Fruit fly (Drosophila melanogaster): Measurements from ENCODE around the gene Dref.

Gene Dref

dm6 chr2L:10009800-10010658 lies 43.0 kb upstream of the Dref start (continued):
- TF ChIP-seq zen2 (GFP tag; IDR thresholded peaks at IDR 0.05; ENCODE audit: partially characterized antibody) (0 out of 3 replicates have a peak, but pooled peaks have one; percentile 49), ab (GFP tag; optimal IDR thresholded peaks at IDR 0.05) (peak; percentile 96), z (GFP tag; IDR thresholded peaks at IDR 0.05) (peak; percentile 74; the same call in 2 of the 3 replicates), gcm (GFP tag; optimal IDR thresholded peaks at IDR 0.05) (peak; percentile 94), Six4 (GFP tag; optimal IDR thresholded peaks at IDR 0.05) (peak; percentile 97), Fer1 (GFP tag; optimal IDR thresholded peaks at IDR 0.05) (no peak), unpg (GFP tag; optimal IDR thresholded peaks at IDR 0.05) (peak; percentile 98), p53 (GFP tag; optimal IDR thresholded peaks at IDR 0.05) (peak; percentile 96), CG15696 (tag; optimal IDR thresholded peaks at IDR 0.05) (peak; percentile 90), Med (GFP tag) (peak; percentile 100), Hr3 (GFP tag; optimal IDR thresholded peaks at IDR 0.05) (peak; percentile 95), chm (GFP tag; IDR thresholded peaks at IDR 0.05) (peak; percentile 98), fd3F (GFP tag; optimal IDR thresholded peaks at IDR 0.05) (peak; percentile 96), CG18476 (GFP tag; optimal IDR thresholded peaks at IDR 0.05) (peak; percentile 89), zfh2 (GFP tag; optimal IDR thresholded peaks at IDR 0.05) (peak; percentile 99), onecut (GFP tag; IDR thresholded peaks at IDR 0.05) (peak; percentile 95), ap (GFP tag; IDR thresholded peaks at IDR 0.05) (peak; percentile 95), sim (GFP tag; IDR thresholded peaks at IDR 0.05) (peak; percentile 90), hb (GFP tag; IDR thresholded peaks at IDR 0.05; ENCODE audit: partially characterized antibody) (no peak), tgo (GFP tag; IDR thresholded peaks at IDR 0.05) (peak; percentile 97), klu (GFP tag; IDR thresholded peaks at IDR 0.05) (peak; percentile 90), CG42726 (GFP tag; IDR thresholded peaks at IDR 0.05; ENCODE audit: partially characterized antibody) (no peak), MBD-R2 (GFP tag; IDR thresholded peaks at IDR 0.05) (peak; percentile 98), CG2889 (GFP tag; IDR thresholded peaks at IDR 0.05) (peak; percentile 97), dysf (GFP tag; IDR thresholded peaks at IDR 0.05) (peak; percentile 98), abd-A (tag; optimal IDR thresholded peaks at IDR 0.05) (no peak), ken (GFP tag; IDR thresholded peaks at IDR 0.05) (peak; percentile 98), fru (optimal IDR thresholded peaks at IDR 0.05) (no peak), CG33557 (GFP tag; optimal IDR thresholded peaks at IDR 0.05) (peak; percentile 94), caup (GFP tag; optimal IDR thresholded peaks at IDR 0.05; ENCODE audit: severe bottlenecking) (peak; percentile 97), pum (GFP tag; optimal IDR thresholded peaks at IDR 0.05) (peak; percentile 97), CG10274 (GFP tag; optimal IDR thresholded peaks at IDR 0.05) (peak; percentile 90), Dip2 (GFP tag; IDR thresholded peaks at IDR 0.05) (no peak; the same call in 1 of the 2 replicates), CG32767 (GFP tag; IDR thresholded peaks at IDR 0.05) (peak; percentile 94), bsh (GFP tag; optimal IDR thresholded peaks at IDR 0.05) (peak; percentile 97), CrebB (tag; optimal IDR thresholded peaks at IDR 0.05) (peak; percentile 97), CG4424 (GFP tag; optimal IDR thresholded peaks at IDR 0.05) (peak; percentile 95), Elba2 (GFP tag; optimal IDR thresholded peaks at IDR 0.05) (peak; percentile 61), esg (GFP tag; conservative IDR thresholded peaks at IDR 0.05) (peak; percentile 92), CG13296 (GFP tag; optimal IDR thresholded peaks at IDR 0.05) (peak; percentile 94), Hmr (GFP tag; optimal IDR thresholded peaks at IDR 0.05) (peak; percentile 97), CG4404 (GFP tag; IDR thresholded peaks at IDR 0.05) (peak; percentile 94), Nf-YA (GFP tag; IDR thresholded peaks at IDR 0.05) (peak; percentile 95), CG4617 (GFP tag; optimal IDR thresholded peaks at IDR 0.05; ENCODE audit: borderline replicate concordance) (peak; percentile 92), pb (GFP tag; optimal IDR thresholded peaks at IDR 0.05) (peak; percentile 97), CG10565 (GFP tag; optimal IDR thresholded peaks at IDR 0.05) (peak; percentile 89), CG14965 (GFP tag; optimal IDR thresholded peaks at IDR 0.05; ENCODE audit: borderline replicate concordance) (peak; percentile 86), Myb (GFP tag; optimal IDR thresholded peaks at IDR 0.05) (peak; percentile 90), CG11247 (GFP tag; IDR thresholded peaks at IDR 0.05) (peak; percentile 96)

Measured in whole organism, embryonic.